Fruit fly (Drosophila melanogaster) whole organism, pupa: ENCODE results near the gene Vm26Ac.
A peak's percentile ranks its signal among the peaks of the same experiment; 100 is the strongest.

Experiments
- CG10348 ChIP-seq: fragments of 200-800 bp; sonication (Bioruptor generic); IDR thresholded peaks from 2 replicates; pipeline ENCODE4 v1.3.6; 2022; ENCODE audit warnings: missing biosample characterization, missing genetic modification characterization
- CG12605 ChIP-seq: fragments of 200-800 bp; sonication (Bioruptor generic); IDR thresholded peaks from 2 replicates; pipeline ENCODE4 v1.3.6; 2022; ENCODE audit warnings: missing biosample characterization, missing genetic modification characterization
- CG13204 ChIP-seq: fragments of 200-800 bp; sonication (Bioruptor generic); optimal IDR thresholded peaks from 2 replicates; lab custom pipeline; 2018; ENCODE audit warnings: missing biosample characterization, mild to moderate bottlenecking, missing genetic modification characterization, moderate library complexity
- CG14655 ChIP-seq: fragments of 200-800 bp; sonication (Bioruptor generic); optimal IDR thresholded peaks from 3 replicates; lab custom pipeline; 2017; ENCODE audit warnings: mild to moderate bottlenecking, missing biosample characterization, missing genetic modification reagents, missing genetic modification characterization
- CG15710 ChIP-seq: fragments of 200-800 bp; sonication (Bioruptor generic); optimal IDR thresholded peaks from 2 replicates; lab custom pipeline; 2018; ENCODE audit warnings: missing biosample characterization, mild to moderate bottlenecking, missing genetic modification characterization, moderate library complexity
- CG17806 ChIP-seq: fragments of 200-800 bp; sonication (Bioruptor generic); optimal IDR thresholded peaks from 2 replicates; lab custom pipeline; 2018; ENCODE audit warnings: missing biosample characterization, mild to moderate bottlenecking, missing genetic modification characterization, moderate library complexity
- CG32121 ChIP-seq: fragments of 200-800 bp; sonication (Bioruptor generic); IDR thresholded peaks from 2 replicates; pipeline ENCODE4 v1.3.6; 2022; ENCODE audit warnings: missing biosample characterization, missing genetic modification characterization
- CG34367 ChIP-seq: fragments of 200-800 bp; sonication (Bioruptor generic); optimal IDR thresholded peaks from 2 replicates; lab custom pipeline; 2018; ENCODE audit warnings: missing biosample characterization, mild to moderate bottlenecking, missing genetic modification characterization
- CG4496 ChIP-seq: fragments of 200-800 bp; sonication (Bioruptor generic); IDR thresholded peaks from 3 replicates; pipeline ENCODE4 v1.3.6; 2022; ENCODE audit warnings: missing biosample characterization, missing genetic modification characterization
- CG8159 ChIP-seq: fragments of 200-800 bp; sonication (Bioruptor generic); optimal IDR thresholded peaks from 3 replicates; lab custom pipeline; 2018; ENCODE audit warnings: missing biosample characterization, mild to moderate bottlenecking, missing genetic modification characterization, moderate library complexity
- CG8301 ChIP-seq: fragments of 200-800 bp; sonication (Bioruptor generic); optimal IDR thresholded peaks from 2 replicates; lab custom pipeline; 2018; ENCODE audit warnings: missing biosample characterization, mild to moderate bottlenecking, missing genetic modification characterization
- CG9948 ChIP-seq: fragments of 200-800 bp; sonication (Bioruptor generic); optimal IDR thresholded peaks from 2 replicates; lab custom pipeline; 2018; ENCODE audit warnings: missing biosample characterization, mild to moderate bottlenecking, missing genetic modification characterization, moderate library complexity
- D1 ChIP-seq: fragments of 200-800 bp; sonication (Bioruptor generic); optimal IDR thresholded peaks from 2 replicates; lab custom pipeline; 2018; ENCODE audit warnings: missing biosample characterization, mild to moderate bottlenecking, missing genetic modification characterization, moderate library complexity
- EcR ChIP-seq: fragments of 200-800 bp; sonication (Bioruptor generic); optimal IDR thresholded peaks from 3 replicates; lab custom pipeline; 2019; ENCODE audit warnings: missing biosample characterization, missing genetic modification characterization, mild to moderate bottlenecking, moderate library complexity, missing genetic modification reagents
- Ets98B ChIP-seq: fragments of 200-800 bp; sonication (Bioruptor generic); IDR thresholded peaks from 2 replicates; pipeline ENCODE4 v1.3.6; 2022; ENCODE audit warnings: missing biosample characterization, missing genetic modification characterization
- Pif1A ChIP-seq: fragments of 200-800 bp; sonication (Bioruptor generic); optimal IDR thresholded peaks from 3 replicates; lab custom pipeline; 2016; ENCODE audit warnings: missing biosample characterization, missing genetic modification characterization
- Pif1B ChIP-seq: fragments of 200-800 bp; sonication (Bioruptor generic); optimal IDR thresholded peaks from 3 replicates; lab custom pipeline; 2016; ENCODE audit warnings: missing biosample characterization, missing genetic modification characterization
- Snoo ChIP-seq: fragments of 200-800 bp; sonication (Bioruptor generic); optimal IDR thresholded peaks from 3 replicates; lab custom pipeline; 2017; ENCODE audit warnings: missing biosample characterization, mild to moderate bottlenecking, missing genetic modification characterization, inconsistent platforms
- fd96Ca ChIP-seq: fragments of 200-800 bp; sonication (Bioruptor generic); IDR thresholded peaks from 3 replicates; pipeline ENCODE4 v1.3.6; 2022; ENCODE audit warnings: missing biosample characterization, missing genetic modification characterization
- gl ChIP-seq: fragments of 200-800 bp; sonication (Bioruptor generic); optimal IDR thresholded peaks from 2 replicates; lab custom pipeline; 2018; ENCODE audit warnings: missing biosample characterization, mild to moderate bottlenecking, missing genetic modification characterization
- rn ChIP-seq: fragments of 200-800 bp; sonication (Bioruptor generic); IDR thresholded peaks from 2 replicates; pipeline ENCODE4 v1.3.6; 2022; ENCODE audit warnings: missing biosample characterization, missing genetic modification characterization

Vm26Ac gene

DNA sequence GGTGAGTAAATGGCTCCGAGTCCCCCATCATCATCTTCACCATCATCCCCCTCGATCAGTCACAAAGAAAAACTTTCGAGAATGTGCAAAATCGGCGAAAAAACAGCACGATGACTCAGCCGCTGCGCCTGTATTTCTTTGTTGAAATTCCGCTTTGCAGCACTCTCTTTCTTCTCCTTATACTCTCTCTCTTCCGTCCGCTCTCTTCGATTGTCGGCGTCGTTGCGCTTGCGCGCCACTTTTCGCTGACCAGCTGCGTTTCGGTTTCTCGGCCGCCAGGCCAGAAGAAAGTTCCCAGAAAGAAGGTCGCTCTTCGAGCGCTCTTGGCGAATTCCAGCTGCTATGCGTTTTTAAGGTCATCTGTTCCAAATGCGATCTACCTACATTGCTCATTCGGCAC is 24.8 kb upstream of the Vm26Ac start:
- TF ChIP-seq CG12605 = no peak
- peak; percentile 71 for TF ChIP-seq EcR
- no peak for TF ChIP-seq CG14655 (GFP tag; lab: Kevin White, UChicago)
- TF ChIP-seq Pif1A = no peak
- TF ChIP-seq, all 21 proteins: peak for 1

DNA sequence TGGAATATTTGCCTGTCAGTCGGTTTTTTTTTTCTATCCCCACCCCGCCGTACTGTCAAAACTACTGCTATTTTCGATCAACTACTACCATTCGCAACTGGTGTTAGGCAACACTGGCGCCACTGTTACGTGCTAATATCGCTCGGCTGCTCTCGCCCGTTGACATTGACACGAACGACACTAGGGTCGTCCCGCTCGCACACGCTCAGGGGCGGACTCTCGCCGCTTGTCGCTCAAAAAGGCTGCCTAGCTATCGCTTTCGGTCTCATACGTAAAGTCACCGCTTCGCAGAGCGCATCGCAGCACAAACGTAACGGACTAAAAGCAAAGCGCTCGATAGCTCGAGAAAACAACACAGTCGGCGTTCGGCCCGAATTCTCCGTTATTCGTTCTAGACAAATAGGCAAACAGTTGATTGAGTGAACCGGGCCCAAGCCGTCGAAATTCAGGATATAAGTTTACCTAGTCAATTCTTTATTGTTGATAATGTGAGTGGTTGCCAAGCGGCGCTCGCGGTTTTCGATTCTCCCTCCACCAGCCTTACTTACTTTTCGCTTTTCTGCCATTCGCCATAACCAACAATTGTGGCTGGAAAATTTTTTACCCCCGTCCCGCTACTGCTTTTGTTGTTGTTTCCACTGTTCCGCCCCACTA is 24.0 kb upstream of the Vm26Ac start:
- peak; percentile 16 for TF ChIP-seq CG15710
- TF ChIP-seq Snoo (tag; lab: Kevin White, UChicago) = peak; percentile 46
- TF ChIP-seq rn (GFP tag; lab: Robert Waterston, UW) = no peak
- peak; percentile 35 for TF ChIP-seq Pif1B
- no peak for TF ChIP-seq fd96Ca
- TF ChIP-seq CG13204 (GFP tag; lab: Kevin White, UChicago) = peak; percentile 36
- TF ChIP-seq CG4496 (GFP tag; lab: Robert Waterston, UW) = no peak

DNA sequence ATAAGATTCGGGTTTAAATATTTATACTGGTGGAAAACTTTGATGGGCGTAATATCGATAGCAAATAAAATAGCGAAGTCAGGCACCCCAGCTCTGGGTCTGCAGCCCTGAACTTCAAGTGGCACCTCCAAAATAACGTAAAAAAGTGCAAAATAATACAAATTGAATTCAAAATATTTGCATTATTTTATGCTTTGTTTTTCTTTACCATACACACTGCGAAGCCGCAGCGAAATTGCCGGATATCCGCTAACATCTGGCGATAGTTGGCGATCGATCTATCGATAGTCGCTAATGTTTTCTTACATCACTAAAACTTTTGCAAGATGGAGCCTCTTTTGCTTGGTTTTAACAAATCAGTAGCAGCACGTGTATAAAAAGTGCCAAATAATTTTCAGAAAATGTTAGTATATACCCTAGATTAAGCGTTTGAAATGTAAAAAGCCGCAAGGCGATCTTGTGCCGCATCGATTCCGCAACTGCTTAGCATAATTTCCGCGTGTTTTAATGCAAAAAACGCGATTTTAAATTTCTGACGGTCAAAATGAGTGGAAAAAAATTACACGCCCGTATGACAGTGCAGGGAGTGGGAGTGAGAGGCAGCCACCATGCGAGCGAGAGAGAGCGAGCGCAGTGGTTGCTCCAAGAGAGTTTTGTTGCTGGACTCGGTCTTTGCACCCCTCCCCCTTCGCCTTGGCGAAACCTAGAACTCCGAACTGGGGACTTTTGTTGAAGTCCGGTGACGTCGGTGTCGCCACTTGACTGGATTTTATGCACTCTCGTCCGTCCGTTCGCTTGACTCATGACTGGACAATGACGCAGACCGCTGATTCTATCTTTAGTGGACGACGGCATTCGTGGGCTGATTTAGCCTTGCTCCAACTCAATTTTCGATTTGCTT is 23.3 kb upstream of the Vm26Ac start, which contains the start of gene eIF4A:
TSS of gene eIF4A (plus strand) at position 332 of the 901 bp plus-strand sequence.
- TF ChIP-seq CG9948 (tag; lab: Kevin White, UChicago) (no peak), CG34367 (tag; lab: Kevin White, UChicago) (peak; percentile 11), CG17806 (tag; lab: Kevin White, UChicago) (no peak), gl (tag; lab: Kevin White, UChicago) (no peak), CG8159 (tag; lab: Kevin White, UChicago) (peak; percentile 6), CG15710 (no peak), Snoo (tag; lab: Kevin White, UChicago) (no peak), Pif1B (no peak), CG10348 (GFP tag; lab: Robert Waterston, UW) (no peak), Pif1A (no peak), CG8301 (tag; lab: Kevin White, UChicago) (no peak), CG14655 (GFP tag; lab: Kevin White, UChicago) (no peak), CG32121 (GFP tag; lab: Robert Waterston, UW) (no peak), CG12605 (no peak), fd96Ca (no peak), CG13204 (GFP tag; lab: Kevin White, UChicago) (peak; percentile 10), rn (GFP tag; lab: Robert Waterston, UW) (no peak), EcR (peak; percentile 47), Ets98B (GFP tag; lab: Robert Waterston, UW) (no peak), D1 (no peak), CG4496 (GFP tag; lab: Robert Waterston, UW) (no peak)

DNA sequence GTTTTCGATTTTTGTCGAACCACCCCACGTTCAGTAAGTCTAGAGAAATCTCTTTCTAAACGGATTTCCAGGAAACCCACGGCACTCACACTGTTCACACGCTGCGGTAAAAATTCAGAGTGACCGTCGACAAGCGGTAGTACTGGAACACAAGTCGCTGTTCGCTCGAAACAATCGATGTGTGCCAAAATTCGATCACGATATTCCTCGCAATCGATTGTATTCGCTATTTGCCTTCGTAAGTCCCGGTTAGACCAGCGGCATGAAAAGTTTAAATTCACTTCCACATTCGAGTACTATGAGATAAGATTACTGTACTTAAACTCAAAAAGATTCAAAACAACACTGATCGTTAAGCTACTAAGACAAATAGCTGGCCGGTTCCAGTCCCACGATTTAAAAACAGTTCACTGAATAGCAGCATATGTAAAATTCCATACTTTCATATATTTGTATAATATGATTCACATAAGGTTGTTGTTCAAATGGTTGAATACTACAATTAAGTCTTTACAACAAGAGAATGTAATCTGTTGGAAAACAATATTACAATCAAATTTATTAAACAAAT is 22.5 kb upstream of the Vm26Ac start, which contains the start of gene chic:
TSS of gene chic (minus strand) at position 157 of the 571 bp plus-strand sequence.
- TF ChIP-seq Pif1A (no peak), D1 (no peak), gl (tag; lab: Kevin White, UChicago) (no peak), CG10348 (GFP tag; lab: Robert Waterston, UW) (no peak), CG9948 (tag; lab: Kevin White, UChicago) (no peak), CG14655 (GFP tag; lab: Kevin White, UChicago) (no peak), CG34367 (tag; lab: Kevin White, UChicago) (no peak), EcR (no peak)
- TF ChIP-seq, all 21 proteins: peak for 0

DNA sequence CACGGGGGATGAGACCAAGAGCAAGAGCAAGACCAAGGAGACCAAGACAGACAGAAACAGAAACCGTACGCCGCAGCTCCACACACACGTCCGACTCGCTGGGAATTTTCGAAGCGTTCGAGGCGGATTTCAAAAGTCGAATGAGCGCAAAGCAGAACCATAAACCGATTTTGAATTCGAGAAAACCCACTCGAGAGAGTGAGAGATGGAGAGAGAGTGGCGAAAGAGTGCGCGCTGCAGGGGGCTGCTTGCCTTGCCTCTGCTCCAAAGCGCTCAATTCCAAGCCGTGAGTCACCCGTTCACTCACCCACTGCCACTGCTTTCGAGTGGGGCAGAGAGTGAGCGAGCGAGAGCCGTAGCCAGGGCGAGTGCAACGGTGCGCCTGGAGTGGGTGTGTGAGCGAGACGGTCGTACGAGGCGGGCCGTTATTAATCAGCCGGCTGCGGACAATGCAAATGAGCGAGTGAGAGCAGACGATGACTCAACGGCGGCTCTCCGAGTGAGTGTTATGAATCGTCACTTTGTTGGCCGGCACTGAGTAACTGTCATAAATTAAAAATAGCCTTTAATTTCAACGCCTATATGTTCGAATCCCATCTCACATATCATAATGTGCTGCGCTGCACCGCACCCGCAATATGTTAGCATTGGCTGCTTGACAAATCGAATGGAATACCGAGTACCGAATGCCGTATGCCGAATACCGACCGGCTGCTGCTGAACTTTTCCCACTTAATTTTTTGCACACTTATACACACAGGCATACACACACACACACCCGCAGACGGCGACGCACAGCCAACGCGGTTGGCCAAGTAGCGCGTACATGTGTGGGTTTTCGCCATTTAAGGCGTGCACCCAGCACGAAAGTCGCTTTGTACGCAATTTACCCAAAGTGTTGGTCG is 21.8 kb upstream of the Vm26Ac start:
- TF ChIP-seq CG32121 (GFP tag; lab: Robert Waterston, UW) (no peak), Pif1A (peak; percentile 40), CG34367 (tag; lab: Kevin White, UChicago) (no peak), CG8159 (tag; lab: Kevin White, UChicago) (peak; percentile 30), CG15710 (no peak), CG4496 (GFP tag; lab: Robert Waterston, UW) (no peak), Pif1B (peak; percentile 30), CG14655 (GFP tag; lab: Kevin White, UChicago) (no peak), gl (tag; lab: Kevin White, UChicago) (no peak), CG8301 (tag; lab: Kevin White, UChicago) (no peak), D1 (no peak), Ets98B (GFP tag; lab: Robert Waterston, UW) (no peak), CG9948 (tag; lab: Kevin White, UChicago) (no peak), CG10348 (GFP tag; lab: Robert Waterston, UW) (no peak), EcR (peak; percentile 95), CG13204 (GFP tag; lab: Kevin White, UChicago) (peak; percentile 87), fd96Ca (no peak), rn (GFP tag; lab: Robert Waterston, UW) (no peak), Snoo (tag; lab: Kevin White, UChicago) (no peak), CG17806 (tag; lab: Kevin White, UChicago) (peak; percentile 8), CG12605 (no peak)
